Worm (Caenorhabditis elegans): ENCODE results near the gene Y53C12A.8.

ce11 chrII:9727192-9727699, 27.0 kb upstream of the Y53C12A.8 start:
- no peak for TF ChIP-seq ceh-48 (tag; optimal IDR thresholded peaks at IDR 0.05)
- no peak for TF ChIP-seq hlh-8 (tag; optimal IDR thresholded peaks at IDR 0.05)
- no peak for TF ChIP-seq hlh-6 (tag; optimal IDR thresholded peaks at IDR 0.05)
- no peak for TF ChIP-seq mec-3 (tag; optimal IDR thresholded peaks at IDR 0.05; ENCODE audit: borderline replicate concordance)

Data from whole organism, late embryonic.